Fruit fly (Drosophila melanogaster) S2 (cell line): ENCODE results near the gene MESR6.

Experiments used
- CG8478 ChIP-seq: fragments of >200 bp; optimal IDR thresholded peaks from 2 replicates; lab custom pipeline; 2018
- CTCF ChIP-seq, 2 experiments: fragments of >200 bp; optimal IDR thresholded peaks; 2 replicates each; lab custom pipeline; 2018

DNA sequence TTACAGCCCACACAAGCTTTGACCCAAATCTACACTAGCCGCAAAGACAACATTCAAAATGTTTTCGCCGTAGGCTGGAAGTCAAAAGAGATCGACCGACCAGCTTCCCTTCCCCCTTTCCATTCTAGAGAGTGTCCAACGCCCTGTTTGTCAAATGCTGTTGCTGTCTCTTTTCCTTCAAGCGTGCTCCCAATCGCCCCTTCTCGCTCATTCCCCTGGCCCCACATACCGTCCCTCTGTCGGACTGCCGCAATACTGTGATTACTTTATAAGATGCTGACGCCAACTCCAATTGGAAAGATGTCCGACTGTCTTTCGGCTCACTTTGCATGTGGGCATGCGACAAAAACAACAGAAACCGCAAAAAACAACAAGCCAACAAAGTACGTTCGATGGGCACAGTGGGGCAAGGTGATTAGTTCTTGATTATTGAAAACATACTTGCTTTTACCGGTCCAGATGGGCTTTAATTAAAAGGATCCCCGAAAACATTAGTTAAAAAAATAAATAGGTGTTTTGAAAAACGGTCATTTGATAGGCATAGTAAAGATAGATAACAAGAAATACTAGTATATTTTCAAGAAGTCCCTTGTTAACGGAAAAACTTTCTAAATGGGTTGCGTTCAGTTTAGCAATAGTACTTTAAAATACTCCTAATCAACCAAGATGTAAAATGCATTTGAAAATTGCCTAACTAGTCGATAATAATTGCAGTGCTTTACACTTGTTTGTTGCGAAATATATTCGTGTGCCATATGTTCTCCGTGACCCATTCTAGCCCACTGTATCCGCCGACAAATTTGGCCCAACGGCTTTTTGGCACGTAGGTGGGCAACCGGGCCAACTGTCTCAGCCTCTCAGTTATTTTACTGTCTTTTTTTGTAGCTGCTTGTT is 12.4 kb upstream of the MESR6 start:
- TF ChIP-seq CG8478 (lab: Kevin White, UChicago) (no peak), CTCF (optimal IDR thresholded peaks at IDR 0.05; lab: Kevin White, UChicago) (no peak)
